Worm (Caenorhabditis elegans): ENCODE results near the gene F43H9.3.

Gene F43H9.3

DNA sequence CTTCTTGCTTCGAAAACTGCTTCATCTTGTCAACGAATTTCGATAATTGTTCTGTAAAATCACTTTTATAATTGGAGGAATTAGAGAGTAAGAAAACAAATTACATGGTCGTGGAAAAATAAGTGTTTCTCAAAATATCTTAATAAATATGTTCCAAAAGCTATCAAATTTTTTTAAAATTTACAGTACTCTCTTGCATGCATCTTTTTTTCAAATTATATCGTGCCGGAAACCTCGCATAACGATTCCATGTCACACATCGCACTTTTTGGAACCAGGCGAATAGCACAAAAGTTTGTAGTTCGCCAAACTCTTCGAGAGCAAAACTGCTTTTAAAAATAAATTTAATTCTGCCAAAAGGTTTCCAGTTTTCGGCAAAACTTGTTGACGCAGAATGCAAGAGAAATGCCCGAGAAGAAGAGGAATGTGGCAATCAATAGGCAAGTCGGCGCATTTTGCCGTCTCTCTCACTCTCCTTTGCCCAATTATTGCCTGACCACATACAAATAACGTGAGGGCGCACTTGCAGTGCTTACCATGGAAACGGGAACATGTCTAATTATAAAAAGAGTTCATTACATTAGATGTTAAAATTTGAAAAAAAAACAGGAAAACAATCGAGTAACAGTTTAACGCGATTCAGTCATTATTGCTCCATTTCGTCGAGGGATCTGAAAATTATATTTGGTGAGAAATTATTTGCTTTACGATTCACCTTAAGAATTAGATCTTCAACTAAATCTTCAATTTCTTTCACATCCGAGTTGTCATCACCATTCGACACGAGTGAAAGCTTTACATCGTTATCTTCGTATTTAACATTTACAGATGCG is 17.1 kb downstream of the F43H9.3 start, which contains the start of gene Y97E10AR.3:
Y97E10AR.3 (minus strand) TSS at position 51 of the 833 bp plus-strand sequence.
- TF ChIP-seq snu-23 (GFP tag; optimal IDR thresholded peaks at IDR 0.05) (no peak), tlp-1 (tag; optimal IDR thresholded peaks at IDR 0.05) (no peak), nhr-28 (tag; optimal IDR thresholded peaks at IDR 0.05) (no peak), efl-1 (optimal IDR thresholded peaks at IDR 0.05) (no peak), efl-1 (GFP tag; optimal IDR thresholded peaks at IDR 0.05 in 1 of 2) (no peak), mdl-1 (tag; optimal IDR thresholded peaks at IDR 0.05) (no peak), pqm-1 (tag; optimal IDR thresholded peaks at IDR 0.05) (no peak), ceh-82 (tag; optimal IDR thresholded peaks at IDR 0.05) (no peak), pag-3 (tag; optimal IDR thresholded peaks at IDR 0.05; ENCODE audit: borderline replicate concordance, insufficient read depth) (no peak), zip-4 (GFP tag; optimal IDR thresholded peaks at IDR 0.05) (no peak), sox-4 (tag; optimal IDR thresholded peaks at IDR 0.05) (no peak), lin-39 (tag; optimal IDR thresholded peaks at IDR 0.05) (no peak), F16B12.6 (tag; optimal IDR thresholded peaks at IDR 0.05) (no peak), lin-14 (GFP tag; optimal IDR thresholded peaks at IDR 0.05) (no peak), elt-2 (tag; optimal IDR thresholded peaks at IDR 0.05) (no peak)

DNA sequence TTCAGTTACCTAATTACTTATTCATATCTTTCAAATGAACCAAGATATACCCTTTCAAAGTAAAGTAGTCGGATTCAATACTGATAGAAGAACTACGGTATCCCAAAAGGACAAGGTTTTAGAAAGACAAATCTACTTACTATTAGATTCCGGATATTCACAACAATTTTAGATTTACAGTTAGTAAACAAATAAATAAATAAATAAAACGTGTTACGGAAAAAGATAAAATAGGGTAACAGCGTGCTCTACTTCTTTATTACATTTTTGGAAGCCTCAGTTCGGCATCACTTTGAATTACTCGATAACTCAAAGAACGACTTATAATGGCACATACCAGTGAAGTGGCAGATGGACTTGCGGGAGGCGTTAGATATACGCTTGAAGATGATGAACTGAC is 19.7 kb downstream of the F43H9.3 start, which contains the start of gene Y97E10AR.8:
Y97E10AR.8 (plus strand) TSS at position 301 of the 400 bp plus-strand sequence.
- TF ChIP-seq pqm-1 (tag; optimal IDR thresholded peaks at IDR 0.05) (no peak), efl-1 (optimal IDR thresholded peaks at IDR 0.05) (no peak), efl-1 (GFP tag; optimal IDR thresholded peaks at IDR 0.05 in 1 of 2) (no peak), vab-15 (tag; optimal IDR thresholded peaks at IDR 0.05) (no peak), nhr-11 (tag; optimal IDR thresholded peaks at IDR 0.05) (no peak)

DNA sequence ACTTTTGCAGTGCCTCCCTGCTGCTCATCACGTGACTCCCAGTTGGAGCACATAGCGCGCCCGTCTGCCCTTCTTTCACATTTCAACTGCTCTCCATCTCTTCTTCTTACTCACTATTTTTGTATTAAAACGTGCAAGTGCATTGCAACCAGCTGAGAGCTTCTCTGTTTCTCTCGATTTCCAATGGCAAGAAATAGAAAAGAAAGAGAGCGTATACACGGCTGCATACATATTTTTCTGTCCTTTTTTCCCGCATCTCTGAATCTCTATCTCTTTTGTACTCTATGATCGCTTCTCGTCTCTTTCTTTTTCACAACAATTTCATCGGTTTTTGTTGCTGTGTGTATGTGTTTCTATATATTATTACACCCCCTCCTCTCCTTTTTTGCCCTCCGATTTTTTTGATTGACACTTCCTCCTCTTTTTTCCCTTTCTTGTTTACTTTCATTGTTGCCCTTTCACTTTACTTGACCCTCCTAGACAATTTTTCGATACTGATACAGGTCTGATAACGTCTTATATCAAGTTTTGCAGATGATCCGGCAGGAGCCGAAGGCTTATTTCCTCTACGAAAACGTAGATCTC is 23.7 kb downstream of the F43H9.3 start, which contains the start of gene Y97E10AR.1:
Y97E10AR.1 (plus strand) TSS at position 535 of the 585 bp plus-strand sequence.
- no peak for TF ChIP-seq ceh-63 (GFP tag; optimal IDR thresholded peaks at IDR 0.05)
- peak; percentile 13 for TF ChIP-seq lin-15B (tag; optimal IDR thresholded peaks at IDR 0.05)
- peak; percentile 43 to 58 (median 49) for TF ChIP-seq dpl-1 (GFP tag; optimal IDR thresholded peaks at IDR 0.05)
- no peak for TF ChIP-seq nhr-237 (tag; optimal IDR thresholded peaks at IDR 0.05)
- TF ChIP-seq aly-2 (tag; optimal IDR thresholded peaks at IDR 0.05): no peak
- peak; percentile 69 for TF ChIP-seq dsc-1 (tag; optimal IDR thresholded peaks at IDR 0.05)
- no peak for TF ChIP-seq hpl-2 (GFP tag; optimal IDR thresholded peaks at IDR 0.05)
- peak; percentile 68 to 89 for TF ChIP-seq lsy-2 (tag; optimal IDR thresholded peaks at IDR 0.05)
- no peak for TF ChIP-seq nhr-84 (tag; optimal IDR thresholded peaks at IDR 0.05)
- TF ChIP-seq fkh-10 (GFP tag; optimal IDR thresholded peaks at IDR 0.05): peak; percentile 57
- no peak for TF ChIP-seq C04F5.9 (tag; optimal IDR thresholded peaks at IDR 0.05)
- TF ChIP-seq pag-3 (tag; optimal IDR thresholded peaks at IDR 0.05; ENCODE audit: borderline replicate concordance, insufficient read depth): peak; percentile 75
- TF ChIP-seq nhr-77 (tag; optimal IDR thresholded peaks at IDR 0.05): peak; percentile 77
- no peak for TF ChIP-seq unc-62 (GFP tag; optimal IDR thresholded peaks at IDR 0.05)
- TF ChIP-seq elt-3 (tag; optimal IDR thresholded peaks at IDR 0.05): peak in 1 of 6 experiments; percentile 7
- TF ChIP-seq nhr-71 (tag; optimal IDR thresholded peaks at IDR 0.05): peak; percentile 91
- TF ChIP-seq swsn-7 (tag; optimal IDR thresholded peaks at IDR 0.05): peak; percentile 83
- TF ChIP-seq lin-14 (GFP tag; optimal IDR thresholded peaks at IDR 0.05): peak; percentile 98
- no peak for TF ChIP-seq nhr-76 (tag; optimal IDR thresholded peaks at IDR 0.05)
- TF ChIP-seq tlp-1 (tag; optimal IDR thresholded peaks at IDR 0.05): no peak
- no peak for TF ChIP-seq nhr-12 (tag; optimal IDR thresholded peaks at IDR 0.05)
- peak; percentile 96 for TF ChIP-seq blmp-1 (tag; optimal IDR thresholded peaks at IDR 0.05)
- peak; percentile 47 for TF ChIP-seq skn-1 (tag; optimal IDR thresholded peaks at IDR 0.05)
- peak; percentile 48 for TF ChIP-seq jun-1 (tag; optimal IDR thresholded peaks at IDR 0.05)
- no peak for TF ChIP-seq aha-1 (tag; optimal IDR thresholded peaks at IDR 0.05)
- peak; percentile 80 for TF ChIP-seq tbx-2 (tag; optimal IDR thresholded peaks at IDR 0.05)
- TF ChIP-seq mef-2 (tag; optimal IDR thresholded peaks at IDR 0.05): peak; percentile 70
- TF ChIP-seq vab-15 (tag; optimal IDR thresholded peaks at IDR 0.05): no peak
- TF ChIP-seq fkh-8 (tag; optimal IDR thresholded peaks at IDR 0.05): peak; percentile 93
- peak; percentile 74 for TF ChIP-seq nhr-19 (GFP tag; conservative IDR thresholded peaks at IDR 0.05)
- TF ChIP-seq unc-30 (tag; optimal IDR thresholded peaks at IDR 0.05): no peak
- TF ChIP-seq alr-1 (tag; optimal IDR thresholded peaks at IDR 0.05; ENCODE audit: borderline replicate concordance): no peak
- peak; percentile 86 for TF ChIP-seq nhr-47 (tag; optimal IDR thresholded peaks at IDR 0.05)
- TF ChIP-seq efl-1 (optimal IDR thresholded peaks at IDR 0.05): peak; percentile 66 to 68
- TF ChIP-seq efl-1 (GFP tag; optimal IDR thresholded peaks at IDR 0.05 in 1 of 2): peak; percentile 50 to 96

Data from whole organism, L1 larva.